Fruit fly (Drosophila melanogaster) whole organism, embryonic: Measurements from ENCODE around the gene CG8568.
A peak's percentile ranks its signal among the peaks of the same experiment; 100 is the strongest.

Experiments used
- Awh ChIP-seq: fragments of 200-800 bp; sonication (Bioruptor generic); IDR thresholded peaks from 2 replicates; pipeline ENCODE4, ENCODE4 v1.3.6; 2022; ENCODE audit warnings: missing biosample characterization, missing genetic modification characterization
- BEAF-32 ChIP-seq: fragments of 200-800 bp; sonication (Bioruptor generic); optimal IDR thresholded peaks from 3 replicates; lab custom pipeline; 2017; ENCODE audit warnings: missing biosample characterization, missing genetic modification characterization, mild to moderate bottlenecking, moderate library complexity, missing genetic modification reagents
- Bdp1 ChIP-seq: fragments of 200-800 bp; sonication (Bioruptor generic); optimal IDR thresholded peaks from 3 replicates; lab custom pipeline; 2016; ENCODE audit warnings: missing biosample characterization, missing genetic modification characterization
- Blimp-1 ChIP-seq: fragments of 200-800 bp; sonication (Bioruptor generic); optimal IDR thresholded peaks from 3 replicates; lab custom pipeline; 2018; ENCODE audit warnings: missing biosample characterization, missing genetic modification characterization, mild to moderate bottlenecking, moderate library complexity, missing genetic modification reagents
- CG10274 ChIP-seq: fragments of 200-800 bp; sonication (Bioruptor generic); optimal IDR thresholded peaks from 3 replicates; lab custom pipeline; 2017; ENCODE audit warnings: missing biosample characterization, mild to moderate bottlenecking, missing genetic modification characterization
- CG14710 ChIP-seq: fragments of 200-800 bp; sonication (Bioruptor generic); optimal IDR thresholded peaks from 3 replicates; lab custom pipeline; 2019; ENCODE audit warnings: missing biosample characterization, mild to moderate bottlenecking, missing genetic modification characterization, moderate library complexity
- CG14965 ChIP-seq: fragments of 200-800 bp; sonication (Bioruptor generic); optimal IDR thresholded peaks from 2 replicates; lab custom pipeline; 2016; ENCODE audit warnings: missing biosample characterization, missing genetic modification characterization, borderline replicate concordance
- CG15073 ChIP-seq: fragments of 200-800 bp; sonication (Bioruptor generic); optimal IDR thresholded peaks from 2 replicates; lab custom pipeline; 2016; ENCODE audit warnings: missing biosample characterization, missing genetic modification characterization
- CG1529 ChIP-seq: fragments of 200-800 bp; sonication (Bioruptor generic); optimal IDR thresholded peaks from 3 replicates; lab custom pipeline; 2018; ENCODE audit warnings: missing biosample characterization, missing genetic modification characterization
- CG2199 ChIP-seq: fragments of 200-800 bp; sonication (Bioruptor generic); IDR thresholded peaks from 3 replicates; pipeline ENCODE4 v1.3.6; 2022; ENCODE audit warnings: missing biosample characterization, missing genetic modification characterization
- CG2889 ChIP-seq: fragments of 200-800 bp; sonication (Bioruptor generic); IDR thresholded peaks from 3 replicates; pipeline ENCODE4 v1.3.6; 2022; ENCODE audit warnings: missing biosample characterization, missing genetic modification characterization
- CG32532 ChIP-seq: fragments of 200-800 bp; sonication (Bioruptor generic); IDR thresholded peaks from 2 replicates; pipeline ENCODE4 v1.3.6; 2022; ENCODE audit warnings: missing biosample characterization, missing genetic modification characterization
- CG34376 ChIP-seq: fragments of 200-800 bp; sonication (Bioruptor generic); optimal IDR thresholded peaks from 2 replicates; lab custom pipeline; 2018; ENCODE audit warnings: missing biosample characterization, mild to moderate bottlenecking, missing genetic modification characterization
- CG3995 ChIP-seq: fragments of 200-800 bp; sonication (Bioruptor generic); optimal IDR thresholded peaks from 3 replicates; lab custom pipeline; 2016; ENCODE audit warnings: missing biosample characterization, missing genetic modification characterization
- CG4360 ChIP-seq: fragments of 200-800 bp; sonication (Bioruptor generic); IDR thresholded peaks from 2 replicates; pipeline ENCODE4 v1.3.6; 2022; ENCODE audit warnings: missing biosample characterization, missing genetic modification characterization
- CG4424 ChIP-seq: fragments of 200-800 bp; sonication (Bioruptor generic); optimal IDR thresholded peaks from 3 replicates; lab custom pipeline; 2016; ENCODE audit warnings: missing biosample characterization, missing genetic modification characterization
- CG4617 ChIP-seq: fragments of 200-800 bp; sonication (Bioruptor generic); optimal IDR thresholded peaks from 3 replicates; lab custom pipeline; 2016; ENCODE audit warnings: missing biosample characterization, missing genetic modification characterization, borderline replicate concordance
- CG6254 ChIP-seq: fragments of 200-800 bp; sonication (Bioruptor generic); optimal IDR thresholded peaks from 3 replicates; lab custom pipeline; 2017; ENCODE audit warnings: mild to moderate bottlenecking, missing biosample characterization, missing genetic modification reagents, missing genetic modification characterization
- CG7928 ChIP-seq: fragments of 200-800 bp; sonication (Bioruptor generic); optimal IDR thresholded peaks from 2 replicates; lab custom pipeline; 2017; ENCODE audit warnings: missing biosample characterization, mild to moderate bottlenecking, missing genetic modification characterization
- CG9876 ChIP-seq: fragments of 200-800 bp; sonication (Bioruptor generic); optimal IDR thresholded peaks from 2 replicates; lab custom pipeline; 2016; ENCODE audit warnings: missing biosample characterization, missing genetic modification characterization
- D ChIP-seq, 2 experiments: fragments of 200-800 bp in 1 of 2; fragments of >200 bp in 1 of 2; sonication (Bioruptor generic) in 1 of 2; optimal IDR thresholded peaks; 2 replicates in 1 of 2; 3 replicates in 1 of 2; lab custom pipeline; 2017; ENCODE audit warnings: mild to moderate bottlenecking in 1 of 2, missing biosample characterization in 1 of 2, missing genetic modification characterization in 1 of 2, missing genetic modification reagents in 1 of 2
- Doc3 ChIP-seq: fragments of 200-800 bp; sonication (Bioruptor generic); IDR thresholded peaks from 3 replicates; pipeline ENCODE4 v1.3.6; 2022; ENCODE audit warnings: missing biosample characterization, missing genetic modification characterization; ENCODE audit not compliant: partially characterized antibody
- Dref ChIP-seq: fragments of 200-800 bp; sonication (Bioruptor generic); IDR thresholded peaks from 2 replicates; pipeline ENCODE4 v1.3.6; 2022; ENCODE audit warnings: missing biosample characterization, missing genetic modification characterization
- Fer2 ChIP-seq: fragments of 200-800 bp; sonication (Bioruptor generic); optimal IDR thresholded peaks from 2 replicates; lab custom pipeline; 2018; ENCODE audit warnings: missing biosample characterization, mild to moderate bottlenecking, missing genetic modification characterization, moderate library complexity
- HLH4C ChIP-seq: fragments of 200-800 bp; sonication (Bioruptor generic); IDR thresholded peaks from 3 replicates; pipeline ENCODE4 v1.3.6; 2022; ENCODE audit warnings: missing biosample characterization, missing genetic modification characterization; ENCODE audit not compliant: partially characterized antibody
- HLH54F ChIP-seq: fragments of 200-800 bp; sonication (Bioruptor generic); optimal IDR thresholded peaks from 3 replicates; lab custom pipeline; 2016; ENCODE audit warnings: missing biosample characterization, missing genetic modification characterization
- HmgD ChIP-seq: fragments of 200-800 bp; sonication (Bioruptor generic); optimal IDR thresholded peaks from 3 replicates; lab custom pipeline; 2016; ENCODE audit warnings: missing biosample characterization, missing genetic modification characterization
- Lpt ChIP-seq: fragments of >200 bp; optimal IDR thresholded peaks from 2 replicates; lab custom pipeline; 2018; ENCODE audit warnings: missing biosample characterization, missing genetic modification characterization
- Mad ChIP-seq: fragments of 200-800 bp; sonication (Bioruptor generic); optimal IDR thresholded peaks from 2 replicates; lab custom pipeline; 2016; ENCODE audit warnings: missing biosample characterization, missing genetic modification characterization
- Mrtf ChIP-seq: fragments of 200-800 bp; sonication (Bioruptor generic); IDR thresholded peaks from 3 replicates; pipeline ENCODE4 v1.3.6; 2022; ENCODE audit warnings: missing biosample characterization, missing genetic modification characterization
- NC2α ChIP-seq: fragments of 200-800 bp; sonication (Bioruptor generic); optimal IDR thresholded peaks from 2 replicates; lab custom pipeline; 2016; ENCODE audit warnings: missing biosample characterization, missing genetic modification characterization
- Nf-YB ChIP-seq: fragments of 200-800 bp; sonication (Bioruptor generic); optimal IDR thresholded peaks from 3 replicates; lab custom pipeline; 2019; ENCODE audit warnings: missing biosample characterization, mild to moderate bottlenecking, missing genetic modification characterization, moderate library complexity
- Oli ChIP-seq: fragments of 200-800 bp; sonication (Bioruptor generic); optimal IDR thresholded peaks from 2 replicates; lab custom pipeline; 2018; ENCODE audit warnings: missing biosample characterization, mild to moderate bottlenecking, missing genetic modification characterization, moderate library complexity
- Sox102F ChIP-seq: fragments of 200-800 bp; sonication (Bioruptor generic); optimal IDR thresholded peaks from 2 replicates; lab custom pipeline; 2018; ENCODE audit warnings: missing biosample characterization, mild to moderate bottlenecking, missing genetic modification characterization, moderate library complexity
- ap ChIP-seq: fragments of 200-800 bp; sonication (Bioruptor generic); IDR thresholded peaks from 2 replicates; pipeline ENCODE4 v1.3.6; 2022; ENCODE audit warnings: missing biosample characterization, missing genetic modification characterization
- crc ChIP-seq: fragments of 200-800 bp; sonication (Bioruptor generic); optimal IDR thresholded peaks from 2 replicates; lab custom pipeline; 2016; ENCODE audit warnings: missing biosample characterization, missing genetic modification characterization
- croc ChIP-seq: fragments of 200-800 bp; sonication (Bioruptor generic); conservative IDR thresholded peaks from 3 replicates; pipeline ENCODE4 v1.3.6; 2022; ENCODE audit warnings: missing biosample characterization, missing genetic modification characterization
- dati ChIP-seq: fragments of 200-800 bp; sonication (Bioruptor generic); IDR thresholded peaks from 2 replicates; pipeline ENCODE4 v1.3.6; 2022; ENCODE audit warnings: missing biosample characterization, missing genetic modification characterization
- emc ChIP-seq: fragments of 200-800 bp; sonication (Bioruptor generic); optimal IDR thresholded peaks from 2 replicates; lab custom pipeline; 2016; ENCODE audit warnings: missing biosample characterization, missing genetic modification characterization
- fu2 ChIP-seq: fragments of 200-800 bp; sonication (Bioruptor generic); optimal IDR thresholded peaks from 2 replicates; lab custom pipeline; 2016; ENCODE audit warnings: missing biosample characterization, missing genetic modification characterization
- gce ChIP-seq: fragments of 200-800 bp; sonication (Bioruptor generic); IDR thresholded peaks from 3 replicates; pipeline ENCODE4 v1.3.6; 2022; ENCODE audit warnings: missing biosample characterization, missing genetic modification characterization
- gem ChIP-seq: fragments of 200-800 bp; sonication (Bioruptor generic); optimal IDR thresholded peaks from 2 replicates; lab custom pipeline; 2019; ENCODE audit warnings: missing biosample characterization, mild to moderate bottlenecking, missing genetic modification characterization, moderate library complexity
- ham ChIP-seq: fragments of 200-800 bp; sonication (Bioruptor generic); IDR thresholded peaks from 2 replicates; pipeline ENCODE4 v1.3.6; 2022; ENCODE audit warnings: missing biosample characterization, missing genetic modification characterization
- kay ChIP-seq: fragments of 200-800 bp; sonication (Bioruptor generic); optimal IDR thresholded peaks from 2 replicates; lab custom pipeline; 2016; ENCODE audit warnings: missing biosample characterization, missing genetic modification characterization
- ken ChIP-seq: fragments of 200-800 bp; sonication (Bioruptor generic); IDR thresholded peaks from 3 replicates; pipeline ENCODE4 v1.3.6; 2022; ENCODE audit warnings: missing biosample characterization, missing genetic modification characterization
- otp ChIP-seq: fragments of 200-800 bp; sonication (Bioruptor generic); IDR thresholded peaks from 3 replicates; pipeline ENCODE4, ENCODE4 v1.3.6; 2022; ENCODE audit warnings: missing biosample characterization, missing genetic modification characterization
- ranshi ChIP-seq: fragments of 200-800 bp; sonication (Bioruptor generic); IDR thresholded peaks from 2 replicates; pipeline ENCODE4 v1.3.6; 2022; ENCODE audit warnings: missing biosample characterization, missing genetic modification characterization
- sim ChIP-seq: fragments of 200-800 bp; sonication (Bioruptor generic); IDR thresholded peaks from 2 replicates; pipeline ENCODE4 v1.3.6; 2022; ENCODE audit warnings: missing biosample characterization, missing genetic modification characterization
- stwl ChIP-seq: fragments of 200-800 bp; sonication (Bioruptor generic); optimal IDR thresholded peaks from 3 replicates; lab custom pipeline; 2018; ENCODE audit warnings: missing biosample characterization, mild to moderate bottlenecking, missing genetic modification characterization, moderate library complexity
- wor ChIP-seq: fragments of 200-800 bp; sonication (Bioruptor generic); IDR thresholded peaks from 2 replicates; pipeline ENCODE4 v1.3.6; 2022; ENCODE audit warnings: missing biosample characterization, missing genetic modification characterization
- zfh1 ChIP-seq: fragments of 200-800 bp; sonication (Bioruptor generic); IDR thresholded peaks from 3 replicates; pipeline ENCODE4 v1.3.6; 2022; ENCODE audit warnings: missing biosample characterization, missing genetic modification characterization
- zfh2 ChIP-seq: fragments of 200-800 bp; sonication (Bioruptor generic); optimal IDR thresholded peaks from 2 replicates; lab custom pipeline; 2016; ENCODE audit warnings: missing biosample characterization, missing genetic modification characterization

The CG8568 gene

dm6 chrX:17501521-17501920, 49.2 kb upstream of the CG8568 start (continued):
- peak; percentile 17 for TF ChIP-seq CG6254
- TF ChIP-seq kay (GFP tag; lab: Kevin White, UChicago), result no peak
- peak; percentile 20 for TF ChIP-seq CG4424 (GFP tag; lab: Kevin White, UChicago)
- no peak for TF ChIP-seq Doc3 (GFP tag; lab: Robert Waterston, UW)
- TF ChIP-seq Fer2, result no peak
- no peak for TF ChIP-seq otp (GFP tag; lab: Robert Waterston, UW)
- no peak for TF ChIP-seq Sox102F (GFP tag; lab: Kevin White, UChicago)
- peak; percentile 23 for TF ChIP-seq gem
- no peak for TF ChIP-seq wor
- TF ChIP-seq Blimp-1, result peak; percentile 67
- no peak for TF ChIP-seq CG7928 (GFP tag; lab: Kevin White, UChicago)
- TF ChIP-seq zfh1, result no peak
- no peak for TF ChIP-seq CG2199 (GFP tag; lab: Robert Waterston, UW)
- no peak for TF ChIP-seq emc (GFP tag; lab: Kevin White, UChicago)
- no peak for TF ChIP-seq CG9876 (GFP tag; lab: Kevin White, UChicago)
- TF ChIP-seq stwl (tag; lab: Kevin White, UChicago), result no peak
- no peak for TF ChIP-seq CG4617 (GFP tag; lab: Kevin White, UChicago)
- TF ChIP-seq ken, result no peak
- no peak for TF ChIP-seq CG1529
- no peak for TF ChIP-seq fu2 (GFP tag; lab: Kevin White, UChicago)
- no peak for TF ChIP-seq CG2889 (GFP tag; lab: Robert Waterston, UW)
- TF ChIP-seq HLH54F (GFP tag; lab: Kevin White, UChicago), result no peak
- no peak for TF ChIP-seq Dref (GFP tag; lab: Robert Waterston, UW)
- TF ChIP-seq CG32532 (GFP tag; lab: Robert Waterston, UW), result no peak
- TF ChIP-seq Nf-YB (GFP tag; lab: Kevin White, UChicago), result no peak
- TF ChIP-seq HLH4C, result no peak
- TF ChIP-seq Bdp1 (GFP tag; lab: Kevin White, UChicago), result no peak
- no peak for TF ChIP-seq NC2α (GFP tag; lab: Kevin White, UChicago)
- TF ChIP-seq Lpt (GFP tag; lab: Kevin White, UChicago), result no peak
- no peak for TF ChIP-seq Mad (GFP tag; lab: Kevin White, UChicago)
- TF ChIP-seq CG14965, result no peak
- no peak for TF ChIP-seq Awh (GFP tag; lab: Robert Waterston, UW)
- TF ChIP-seq CG14710 (tag; lab: Kevin White, UChicago), result peak; percentile 43
- TF ChIP-seq D (optimal IDR thresholded peaks at IDR 0.05; lab: Kevin White, UChicago), result no peak
- TF ChIP-seq D (GFP tag; optimal IDR thresholded peaks at IDR 0.05; lab: Kevin White, UChicago), result peak; percentile 13
- no peak for TF ChIP-seq dati
- TF ChIP-seq CG10274 (GFP tag; lab: Kevin White, UChicago), result no peak
- TF ChIP-seq CG4360 (GFP tag; lab: Robert Waterston, UW), result no peak
- TF ChIP-seq Oli, result peak; percentile 3
- no peak for TF ChIP-seq CG34376 (GFP tag; lab: Kevin White, UChicago)
- TF ChIP-seq HmgD (GFP tag; lab: Kevin White, UChicago), result no peak
- 0 out of 3 replicates have a peak, but pooled peaks have one; percentile 26 for TF ChIP-seq gce (GFP tag; lab: Robert Waterston, UW)
- 0 out of 2 replicates have a peak, but pooled peaks have one; percentile 26 for TF ChIP-seq ranshi
- TF ChIP-seq ham (GFP tag; lab: Robert Waterston, UW), result no peak
- no peak for TF ChIP-seq Mrtf
- TF ChIP-seq zfh2 (GFP tag; lab: Kevin White, UChicago), result no peak
- no peak for TF ChIP-seq CG3995
- TF ChIP-seq CG15073, result no peak
- no peak for TF ChIP-seq sim (GFP tag; lab: Robert Waterston, UW)
- TF ChIP-seq crc, result no peak
- no peak for TF ChIP-seq ap (GFP tag; lab: Robert Waterston, UW)
- no peak for TF ChIP-seq BEAF-32 (GFP tag; lab: Kevin White, UChicago)
- no peak for TF ChIP-seq croc (GFP tag; lab: Robert Waterston, UW)
